Worm (Caenorhabditis elegans): ENCODE results near the gene sre-44.

ce11 chrII:13916040-13916439, 33.4 kb upstream of the sre-44 start, which contains the start of gene mltn-3:
- TF ChIP-seq lin-13 (GFP tag; optimal IDR thresholded peaks at IDR 0.05) (no peak), mxl-2 (GFP tag; conservative IDR thresholded peaks at IDR 0.05) (no peak), ama-1 (optimal IDR thresholded peaks at IDR 0.05) (no peak), cey-2 (tag; optimal IDR thresholded peaks at IDR 0.05; ENCODE audit: borderline replicate concordance, insufficient read depth) (no peak), hlh-30 (tag; optimal IDR thresholded peaks at IDR 0.05; ENCODE audit: insufficient read depth) (no peak)
